Fruit fly (Drosophila melanogaster) whole organism, embryonic: Measurements from ENCODE around the gene FucTD.

Experiments used
- Adf1 ChIP-seq: fragments of 200-800 bp; sonication (Bioruptor generic); IDR thresholded peaks from 2 replicates; pipeline ENCODE4 v1.3.6; 2022; ENCODE audit warnings: missing biosample characterization, missing genetic modification characterization
- Atf6 ChIP-seq: fragments of 200-800 bp; sonication (Bioruptor generic); IDR thresholded peaks from 2 replicates; pipeline ENCODE4 v1.3.6; 2022; ENCODE audit warnings: missing biosample characterization, missing genetic modification characterization
- BtbVII ChIP-seq: fragments of 200-800 bp; sonication (Bioruptor generic); optimal IDR thresholded peaks from 3 replicates; lab custom pipeline; 2017; ENCODE audit warnings: missing biosample characterization, mild to moderate bottlenecking, missing genetic modification characterization
- CG11560 ChIP-seq: fragments of 200-800 bp; sonication (Bioruptor generic); IDR thresholded peaks from 3 replicates; pipeline ENCODE4 v1.3.6; 2022; ENCODE audit warnings: missing biosample characterization, missing genetic modification characterization
- CG11723 ChIP-seq: fragments of 200-800 bp; sonication (Bioruptor generic); optimal IDR thresholded peaks from 2 replicates; lab custom pipeline; 2017; ENCODE audit warnings: missing biosample characterization, mild to moderate bottlenecking, missing genetic modification characterization
- CG15011 ChIP-seq: fragments of 200-800 bp; sonication (Bioruptor generic); optimal IDR thresholded peaks from 3 replicates; lab custom pipeline; 2018; ENCODE audit warnings: missing biosample characterization, mild to moderate bottlenecking, missing genetic modification characterization
- CG15696 ChIP-seq: fragments of 200-800 bp; sonication (Bioruptor generic); optimal IDR thresholded peaks from 2 replicates; lab custom pipeline; 2019; ENCODE audit warnings: missing biosample characterization, mild to moderate bottlenecking, missing genetic modification characterization, moderate library complexity
- CG1603 ChIP-seq: fragments of 200-800 bp; sonication (Bioruptor generic); optimal IDR thresholded peaks from 2 replicates; lab custom pipeline; 2019; ENCODE audit warnings: missing biosample characterization, mild to moderate bottlenecking, missing genetic modification characterization, moderate library complexity
- CG17385 ChIP-seq: fragments of 200-800 bp; sonication (Bioruptor generic); optimal IDR thresholded peaks from 3 replicates; lab custom pipeline; 2018; ENCODE audit warnings: missing biosample characterization, mild to moderate bottlenecking, missing genetic modification characterization
- CG2712 ChIP-seq: fragments of 200-800 bp; optimal IDR thresholded peaks from 3 replicates; lab custom pipeline; 2019; ENCODE audit warnings: missing biosample characterization, mild to moderate bottlenecking, missing genetic modification characterization, moderate library complexity
- CG4424 ChIP-seq: fragments of 200-800 bp; sonication (Bioruptor generic); optimal IDR thresholded peaks from 3 replicates; lab custom pipeline; 2016; ENCODE audit warnings: missing biosample characterization, missing genetic modification characterization
- CG6689 ChIP-seq: fragments of 200-800 bp; sonication (Bioruptor generic); IDR thresholded peaks from 2 replicates; pipeline ENCODE4 v1.3.6; 2022; ENCODE audit warnings: missing biosample characterization, missing genetic modification characterization
- CG6854 ChIP-seq: fragments of 200-800 bp; sonication (Bioruptor generic); optimal IDR thresholded peaks from 3 replicates; lab custom pipeline; 2017; ENCODE audit warnings: missing biosample characterization, mild to moderate bottlenecking, missing genetic modification characterization
- CG7745 ChIP-seq: fragments of 200-800 bp; sonication (Bioruptor generic); optimal IDR thresholded peaks from 2 replicates; lab custom pipeline; 2018; ENCODE audit warnings: missing biosample characterization, mild to moderate bottlenecking, missing genetic modification characterization, moderate library complexity
- CG9727 ChIP-seq: fragments of 200-800 bp; sonication (Bioruptor generic); optimal IDR thresholded peaks from 3 replicates; lab custom pipeline; 2017; ENCODE audit warnings: missing biosample characterization, mild to moderate bottlenecking, missing genetic modification characterization
- D19A ChIP-seq: fragments of 200-800 bp; optimal IDR thresholded peaks from 3 replicates; lab custom pipeline; 2019; ENCODE audit warnings: missing biosample characterization, mild to moderate bottlenecking, missing genetic modification characterization, moderate library complexity
- Eip74EF ChIP-seq, 2 experiments: fragments of 200-800 bp in 1 of 2; fragments of >200 bp in 1 of 2; sonication (Bioruptor generic) in 1 of 2; optimal IDR thresholded peaks; 2 replicates each; lab custom pipeline; 2017 to 2019; ENCODE audit warnings: missing biosample characterization in 2 of 2, missing genetic modification characterization in 2 of 2, mild to moderate bottlenecking in 1 of 2, moderate library complexity in 1 of 2
- Ets97D ChIP-seq: fragments of 200-800 bp; sonication (Bioruptor generic); optimal IDR thresholded peaks from 3 replicates; lab custom pipeline; 2016; ENCODE audit warnings: missing biosample characterization, missing genetic modification characterization
- MTF-1 ChIP-seq: fragments of 200-800 bp; sonication (Bioruptor generic); optimal IDR thresholded peaks from 2 replicates; lab custom pipeline; 2018; ENCODE audit warnings: missing biosample characterization, mild to moderate bottlenecking, missing genetic modification characterization, borderline replicate concordance
- Max ChIP-seq: fragments of 200-800 bp; sonication (Bioruptor generic); optimal IDR thresholded peaks from 2 replicates; lab custom pipeline; 2016; ENCODE audit warnings: missing biosample characterization, mild to moderate bottlenecking, missing genetic modification characterization
- NFAT ChIP-seq: fragments of 200-800 bp; sonication (Bioruptor generic); IDR thresholded peaks from 2 replicates; pipeline ENCODE4 v1.3.6; 2022; ENCODE audit warnings: missing biosample characterization, missing genetic modification characterization
- Ptx1 ChIP-seq: fragments of 200-800 bp; sonication (Bioruptor generic); IDR thresholded peaks from 2 replicates; pipeline ENCODE4 v1.3.6; 2022; ENCODE audit warnings: missing biosample characterization, missing genetic modification characterization
- Rx ChIP-seq: fragments of 200-800 bp; sonication (Bioruptor generic); IDR thresholded peaks from 2 replicates; pipeline ENCODE4 v1.3.6; 2022; ENCODE audit warnings: missing biosample characterization, missing genetic modification characterization
- Sin3A ChIP-seq: fragments of >200 bp; optimal IDR thresholded peaks from 2 replicates; lab custom pipeline; 2018
- Spps ChIP-seq: fragments of 200-800 bp; sonication (Bioruptor generic); optimal IDR thresholded peaks from 2 replicates; lab custom pipeline; 2018; ENCODE audit warnings: missing biosample characterization, mild to moderate bottlenecking, missing genetic modification characterization
- Tbp ChIP-seq: fragments of >200 bp; optimal IDR thresholded peaks from 2 replicates; lab custom pipeline; 2018; ENCODE audit warnings: missing biosample characterization, missing genetic modification characterization
- Xrp1 ChIP-seq: fragments of 200-800 bp; sonication (Bioruptor generic); IDR thresholded peaks from 2 replicates; pipeline ENCODE4 v1.3.6; 2022; ENCODE audit warnings: missing biosample characterization, missing genetic modification characterization
- ara ChIP-seq: fragments of 200-800 bp; sonication (Bioruptor generic); IDR thresholded peaks from 2 replicates; pipeline ENCODE4 v1.3.6; 2022; ENCODE audit warnings: missing biosample characterization, missing genetic modification characterization
- bsh ChIP-seq, 2 experiments: fragments of 200-800 bp; sonication (Bioruptor generic); optimal IDR thresholded peaks; 2 replicates each; lab custom pipeline; 2017 to 2018; ENCODE audit warnings: mild to moderate bottlenecking in 2 of 2, missing biosample characterization in 2 of 2, missing genetic modification characterization in 2 of 2, moderate library complexity in 1 of 2
- da ChIP-seq: fragments of 200-800 bp; sonication (Bioruptor generic); optimal IDR thresholded peaks from 2 replicates; lab custom pipeline; 2016; ENCODE audit warnings: missing biosample characterization, missing genetic modification characterization
- dmrt99B ChIP-seq: fragments of 200-800 bp; sonication (Bioruptor generic); optimal IDR thresholded peaks from 2 replicates; lab custom pipeline; 2018; ENCODE audit warnings: missing biosample characterization, mild to moderate bottlenecking, missing genetic modification characterization, moderate library complexity
- eve ChIP-seq, 2 experiments: fragments of >200 bp; optimal IDR thresholded peaks; 2 replicates each; lab custom pipeline; 2017; ENCODE audit warnings: missing biosample characterization in 2 of 2, missing genetic modification characterization in 2 of 2
- eyg ChIP-seq: fragments of 200-800 bp; sonication (Bioruptor generic); optimal IDR thresholded peaks from 3 replicates; lab custom pipeline; 2016; ENCODE audit warnings: missing biosample characterization, missing genetic modification characterization
- fd3F ChIP-seq: fragments of 200-800 bp; sonication (Bioruptor generic); optimal IDR thresholded peaks from 2 replicates; lab custom pipeline; 2018; ENCODE audit warnings: missing biosample characterization, mild to moderate bottlenecking, missing genetic modification characterization, moderate library complexity
- fru ChIP-seq: fragments of >200 bp; optimal IDR thresholded peaks from 2 replicates; lab custom pipeline; 2017
- gem ChIP-seq: fragments of 200-800 bp; sonication (Bioruptor generic); optimal IDR thresholded peaks from 2 replicates; lab custom pipeline; 2019; ENCODE audit warnings: missing biosample characterization, mild to moderate bottlenecking, missing genetic modification characterization, moderate library complexity
- gfzf ChIP-seq: fragments of 200-800 bp; sonication (Bioruptor generic); optimal IDR thresholded peaks from 2 replicates; lab custom pipeline; 2016; ENCODE audit warnings: missing biosample characterization, mild to moderate bottlenecking, missing genetic modification characterization, moderate library complexity
- gsb-n ChIP-seq: fragments of 200-800 bp; sonication (Bioruptor generic); optimal IDR thresholded peaks from 3 replicates; lab custom pipeline; 2018; ENCODE audit warnings: missing biosample characterization, mild to moderate bottlenecking, missing genetic modification characterization
- klu ChIP-seq: fragments of 200-800 bp; sonication (Bioruptor generic); IDR thresholded peaks from 2 replicates; pipeline ENCODE4 v1.3.6; 2022; ENCODE audit warnings: missing biosample characterization, missing genetic modification characterization
- lola ChIP-seq, 3 experiments: fragments of >200 bp in 2 of 3; fragments of 200-800 bp in 1 of 3; sonication (Bioruptor generic) in 1 of 3; optimal IDR thresholded peaks; 2 replicates each; lab custom pipeline; 2017 to 2019; ENCODE audit warnings: missing biosample characterization in 3 of 3, missing genetic modification characterization in 3 of 3, mild to moderate bottlenecking in 1 of 3, moderate library complexity in 1 of 3
- lov ChIP-seq, 2 experiments: fragments of 200-800 bp in 1 of 2; fragments of >200 bp in 1 of 2; sonication (Bioruptor generic) in 1 of 2; IDR thresholded peaks in 1 of 2; optimal IDR thresholded peaks in 1 of 2; 2 replicates in 1 of 2; 3 replicates in 1 of 2; pipeline versions ENCODE4 v1.3.6 to Lab custom; 2017 to 2022; ENCODE audit warnings: missing biosample characterization in 1 of 2, missing genetic modification characterization in 1 of 2
- luna ChIP-seq: fragments of 200-800 bp; sonication (Bioruptor generic); optimal IDR thresholded peaks from 2 replicates; lab custom pipeline; 2016; ENCODE audit warnings: missing biosample characterization, missing genetic modification characterization
- nerfin-2 ChIP-seq: fragments of 200-800 bp; sonication (Bioruptor generic); IDR thresholded peaks from 2 replicates; pipeline ENCODE4 v1.3.6; 2022; ENCODE audit warnings: missing biosample characterization, missing genetic modification characterization; ENCODE audit not compliant: partially characterized antibody
- prd ChIP-seq, 3 experiments: fragments of >200 bp in 2 of 3; fragments of 200-800 bp in 1 of 3; sonication (Bioruptor generic) in 1 of 3; optimal IDR thresholded peaks in 2 of 3; IDR thresholded peaks in 1 of 3; 2 replicates in 2 of 3; 3 replicates in 1 of 3; pipeline versions ENCODE4 v1.3.6 to Lab custom; 2017 to 2022; ENCODE audit warnings: missing biosample characterization in 1 of 3, missing genetic modification characterization in 1 of 3
- seq ChIP-seq: fragments of 200-800 bp; sonication (Bioruptor generic); IDR thresholded peaks from 2 replicates; pipeline ENCODE4 v1.3.6; 2022; ENCODE audit warnings: missing biosample characterization, missing genetic modification characterization
- sqz ChIP-seq: fragments of 200-800 bp; sonication (Bioruptor generic); optimal IDR thresholded peaks from 3 replicates; lab custom pipeline; 2018; ENCODE audit warnings: missing biosample characterization, mild to moderate bottlenecking, missing genetic modification characterization
- ssp ChIP-seq: fragments of 200-800 bp; sonication (Bioruptor generic); IDR thresholded peaks from 2 replicates; pipeline ENCODE4 v1.3.6; 2022; ENCODE audit warnings: missing biosample characterization, missing genetic modification characterization
- tin ChIP-seq: fragments of 200-800 bp; sonication (Bioruptor generic); optimal IDR thresholded peaks from 3 replicates; lab custom pipeline; 2016; ENCODE audit warnings: missing biosample characterization, missing genetic modification characterization
- twi ChIP-seq: fragments of 200-800 bp; optimal IDR thresholded peaks from 2 replicates; lab custom pipeline; 2019; ENCODE audit warnings: missing biosample characterization, mild to moderate bottlenecking, missing genetic modification characterization, moderate library complexity
- z ChIP-seq: fragments of 200-800 bp; sonication (Bioruptor generic); IDR thresholded peaks from 3 replicates; pipeline ENCODE4 v1.3.6; 2022; ENCODE audit warnings: missing biosample characterization, missing genetic modification characterization
- zfh1 ChIP-seq: fragments of 200-800 bp; sonication (Bioruptor generic); IDR thresholded peaks from 3 replicates; pipeline ENCODE4 v1.3.6; 2022; ENCODE audit warnings: missing biosample characterization, missing genetic modification characterization

Gene FucTD

dm6 chr3L:1420950-1421349 is 4.9 kb downstream of the FucTD start:
- TF ChIP-seq CG2712 (peak; percentile 39), CG4424 (GFP tag; lab: Kevin White, UChicago) (peak; percentile 41), z (GFP tag; lab: Robert Waterston, UW) (no peak), Sin3A (lab: Kevin White, UChicago) (no peak), eve (GFP tag; optimal IDR thresholded peaks at IDR 0.05; lab: Kevin White, UChicago) (no peak), NFAT (no peak), eyg (no peak), nerfin-2 (GFP tag; lab: Robert Waterston, UW) (no peak), Spps (tag; lab: Kevin White, UChicago) (no peak), CG9727 (GFP tag; lab: Kevin White, UChicago) (no peak), ara (GFP tag; lab: Robert Waterston, UW) (0 out of 2 replicates have a peak, but pooled peaks have one; percentile 20), BtbVII (GFP tag; lab: Kevin White, UChicago) (no peak), CG1603 (tag; lab: Kevin White, UChicago) (peak; percentile 5), ssp (GFP tag; lab: Robert Waterston, UW) (no peak), tin (GFP tag; lab: Kevin White, UChicago) (no peak), CG15696 (tag; lab: Kevin White, UChicago) (no peak), CG17385 (GFP tag; lab: Kevin White, UChicago) (no peak), CG11723 (GFP tag; lab: Kevin White, UChicago) (no peak), klu (no peak), MTF-1 (GFP tag; lab: Kevin White, UChicago) (no peak), sqz (GFP tag; lab: Kevin White, UChicago) (no peak), seq (GFP tag; lab: Robert Waterston, UW) (no peak), Xrp1 (GFP tag; lab: Robert Waterston, UW) (peak; percentile 47; the same call in 1 of the 2 replicates), gsb-n (tag; lab: Kevin White, UChicago) (no peak), zfh1 (GFP tag; lab: Robert Waterston, UW) (peak; percentile 63; the same call in 2 of the 3 replicates), da (no peak), lola (GFP tag; optimal IDR thresholded peaks at IDR 0.05; lab: Kevin White, UChicago) (no peak), D19A (tag; lab: Kevin White, UChicago) (peak; percentile 20), gem (tag; lab: Kevin White, UChicago) (peak; percentile 4), CG7745 (tag; lab: Kevin White, UChicago) (no peak), fru (lab: Kevin White, UChicago) (no peak), Rx (no peak), dmrt99B (tag; lab: Kevin White, UChicago) (peak; percentile 12), CG6854 (GFP tag; lab: Kevin White, UChicago) (no peak), prd (optimal IDR thresholded peaks at IDR 0.05; lab: Kevin White, UChicago) (no peak), prd (GFP tag; IDR thresholded peaks at IDR 0.05; lab: Robert Waterston, UW) (peak; percentile 35; the same call in 1 of the 3 replicates), Atf6 (GFP tag; lab: Robert Waterston, UW) (no peak), Ptx1 (GFP tag; lab: Robert Waterston, UW) (peak; percentile 26; the same call in 1 of the 2 replicates), luna (GFP tag; lab: Kevin White, UChicago) (no peak), Ets97D (GFP tag; lab: Kevin White, UChicago) (no peak), CG15011 (GFP tag; lab: Kevin White, UChicago) (no peak), lov (optimal IDR thresholded peaks at IDR 0.05; lab: Kevin White, UChicago) (no peak), lov (GFP tag; IDR thresholded peaks at IDR 0.05; lab: Robert Waterston, UW) (no peak), Eip74EF (GFP tag; optimal IDR thresholded peaks at IDR 0.05; lab: Kevin White, UChicago) (no peak), Adf1 (GFP tag; lab: Robert Waterston, UW) (no peak), Max (GFP tag; lab: Kevin White, UChicago) (no peak), fd3F (GFP tag; lab: Kevin White, UChicago) (no peak), twi (no peak), CG11560 (tag; lab: Robert Waterston, UW) (no peak), gfzf (GFP tag; lab: Kevin White, UChicago) (no peak), Tbp (GFP tag; lab: Kevin White, UChicago) (no peak), CG6689 (GFP tag; lab: Robert Waterston, UW) (0 out of 2 replicates have a peak, but pooled peaks have one; percentile 5), bsh (GFP tag; optimal IDR thresholded peaks at IDR 0.05; lab: Kevin White, UChicago) (peak in 1 of 2 experiments; percentile 26)
